Worm (Caenorhabditis elegans): Measurements from ENCODE around the gene elo-5.

ce11 chrIV:5339255-5339654 lies 37.7 kb downstream of the elo-5 start, which contains the start of gene Y4C6B.2:
- TF ChIP-seq ceh-82 (tag; optimal IDR thresholded peaks at IDR 0.05): no peak
- no peak for TF ChIP-seq mep-1 (tag; optimal IDR thresholded peaks at IDR 0.05)
- TF ChIP-seq ets-5 (GFP tag; IDR thresholded peaks at IDR 0.05): no peak
- no peak for TF ChIP-seq C16A3.4 (tag; optimal IDR thresholded peaks at IDR 0.05)
- TF ChIP-seq nhr-28 (tag; optimal IDR thresholded peaks at IDR 0.05): no peak
- TF ChIP-seq skn-1 (tag; optimal IDR thresholded peaks at IDR 0.05): no peak
- TF ChIP-seq nhr-77 (tag; optimal IDR thresholded peaks at IDR 0.05): no peak
- TF ChIP-seq sptf-1 (tag; optimal IDR thresholded peaks at IDR 0.05): no peak
- no peak for TF ChIP-seq efl-3 (GFP tag; optimal IDR thresholded peaks at IDR 0.05)
- TF ChIP-seq snpc-4 (tag; optimal IDR thresholded peaks at IDR 0.05): no peak
- TF ChIP-seq ama-1 (optimal IDR thresholded peaks at IDR 0.05): no peak
- no peak for TF ChIP-seq dsc-1 (tag; optimal IDR thresholded peaks at IDR 0.05)
- no peak for TF ChIP-seq fkh-4 (tag; optimal IDR thresholded peaks at IDR 0.05; ENCODE audit: borderline replicate concordance)
